Worm (Caenorhabditis elegans) whole organism, late embryonic: ENCODE data around the gene cyn-11.

Experiments used
- C38D4.7 ChIP-seq: fragments of 200-800 bp; sonication (Bioruptor generic); optimal IDR thresholded peaks from 2 replicates; lab custom pipeline; 2018; ENCODE audit warnings: mild to moderate bottlenecking, missing genetic modification characterization, moderate library complexity, missing compliant biosample characterization
- K09A11.1 ChIP-seq: sonication (generic microtip); optimal IDR thresholded peaks from 2 replicates; lab custom pipeline; 2017; ENCODE audit warnings: antibody characterized with exemption, mild to moderate bottlenecking, missing genetic modification characterization, missing compliant biosample characterization; ENCODE audit not compliant: insufficient read depth
- Y22D7AL.16 ChIP-seq: sonication (generic microtip); optimal IDR thresholded peaks from 2 replicates; lab custom pipeline; 2016; ENCODE audit warnings: missing genetic modification characterization, missing compliant biosample characterization
- ahr-1 ChIP-seq: sonication (generic microtip); optimal IDR thresholded peaks from 2 replicates; lab custom pipeline; 2016; ENCODE audit warnings: missing genetic modification characterization, missing compliant biosample characterization
- ceh-14 ChIP-seq: sonication (generic microtip); optimal IDR thresholded peaks from 2 replicates; lab custom pipeline; 2016; ENCODE audit warnings: missing genotype, missing genetic modification characterization, missing compliant biosample characterization
- ceh-18 ChIP-seq: sonication (generic microtip); optimal IDR thresholded peaks from 2 replicates; lab custom pipeline; 2016; ENCODE audit warnings: missing genetic modification characterization, missing compliant biosample characterization
- ceh-19 ChIP-seq: fragments of 200-800 bp; sonication (Bioruptor generic); optimal IDR thresholded peaks from 2 replicates; lab custom pipeline; 2018; ENCODE audit warnings: mild to moderate bottlenecking, missing genetic modification characterization, missing compliant biosample characterization
- ceh-2 ChIP-seq: sonication (generic microtip); optimal IDR thresholded peaks from 2 replicates; lab custom pipeline; 2016; ENCODE audit warnings: missing genotype, missing genetic modification characterization, missing compliant biosample characterization
- ceh-22 ChIP-seq: sonication (generic microtip); optimal IDR thresholded peaks from 2 replicates; lab custom pipeline; 2017; ENCODE audit warnings: missing biosample characterization, missing genetic modification characterization
- ceh-24 ChIP-seq: sonication (generic microtip); optimal IDR thresholded peaks from 2 replicates; lab custom pipeline; 2016; ENCODE audit warnings: mild to moderate bottlenecking, missing genetic modification characterization, missing compliant biosample characterization
- ceh-34 ChIP-seq: sonication (generic microtip); optimal IDR thresholded peaks from 2 replicates; lab custom pipeline; 2016; ENCODE audit warnings: mild to moderate bottlenecking, missing genetic modification characterization, missing compliant biosample characterization
- ceh-6 ChIP-seq: fragments of 200-800 bp; sonication (Bioruptor generic); optimal IDR thresholded peaks from 2 replicates; lab custom pipeline; 2018; ENCODE audit warnings: mild to moderate bottlenecking, missing genetic modification characterization, missing compliant biosample characterization
- ceh-9 ChIP-seq: sonication (generic microtip); optimal IDR thresholded peaks from 2 replicates; lab custom pipeline; 2016; ENCODE audit warnings: mild to moderate bottlenecking, missing genetic modification characterization, inconsistent platforms, missing compliant biosample characterization
- dve-1 ChIP-seq: sonication (generic microtip); optimal IDR thresholded peaks from 2 replicates; lab custom pipeline; 2017; ENCODE audit warnings: antibody characterized with exemption, mild to moderate bottlenecking, missing genetic modification characterization, missing compliant biosample characterization
- elt-2 ChIP-seq: sonication (generic microtip); optimal IDR thresholded peaks from 2 replicates; lab custom pipeline; 2016; ENCODE audit warnings: missing genetic modification reagents, missing genetic modification characterization, missing compliant biosample characterization
- elt-4 ChIP-seq: sonication (generic microtip); optimal IDR thresholded peaks from 2 replicates; lab custom pipeline; 2016; ENCODE audit warnings: missing genetic modification characterization, missing compliant biosample characterization
- eyg-1 ChIP-seq: sonication (generic microtip); optimal IDR thresholded peaks from 2 replicates; lab custom pipeline; 2016; ENCODE audit warnings: missing genotype, missing genetic modification characterization, missing compliant biosample characterization
- fkh-10 ChIP-seq: fragments of 150-350 bp; optimal IDR thresholded peaks from 2 replicates; lab custom pipeline; 2014; ENCODE audit warnings: missing biosample characterization, missing genetic modification reagents, missing genetic modification characterization
- fkh-6 ChIP-seq: sonication (generic microtip); optimal IDR thresholded peaks from 2 replicates; lab custom pipeline; 2016; ENCODE audit warnings: missing genetic modification characterization, missing compliant biosample characterization
- hlh-13 ChIP-seq: fragments of 200-800 bp; sonication (Bioruptor generic); optimal IDR thresholded peaks from 2 replicates; lab custom pipeline; 2018; ENCODE audit warnings: mild to moderate bottlenecking, missing genetic modification characterization, missing compliant biosample characterization
- hlh-30 ChIP-seq: sonication (generic microtip); optimal IDR thresholded peaks from 2 replicates; lab custom pipeline; 2017; ENCODE audit warnings: antibody characterized with exemption, missing genetic modification characterization, missing compliant biosample characterization; ENCODE audit not compliant: insufficient read depth
- hlh-6 ChIP-seq: sonication (generic microtip); optimal IDR thresholded peaks from 2 replicates; lab custom pipeline; 2016; ENCODE audit warnings: missing genotype, missing genetic modification characterization, missing compliant biosample characterization
- lin-11 ChIP-seq: fragments of 200-800 bp; sonication (Bioruptor generic); optimal IDR thresholded peaks from 2 replicates; lab custom pipeline; 2018; ENCODE audit warnings: mild to moderate bottlenecking, missing genetic modification characterization, missing compliant biosample characterization
- mec-3 ChIP-seq: sonication (generic microtip); optimal IDR thresholded peaks from 2 replicates; lab custom pipeline; 2016; ENCODE audit warnings: borderline replicate concordance, missing genetic modification characterization, missing compliant biosample characterization
- nfya-1 ChIP-seq: sonication (generic microtip); optimal IDR thresholded peaks from 2 replicates; lab custom pipeline; 2017; ENCODE audit warnings: missing genetic modification characterization, mild to moderate bottlenecking, missing compliant biosample characterization, antibody characterized with exemption, moderate library complexity
- npax-4 ChIP-seq: sonication (generic microtip); optimal IDR thresholded peaks from 2 replicates; lab custom pipeline; 2016; ENCODE audit warnings: missing genetic modification characterization, missing compliant biosample characterization
- pag-3 ChIP-seq: sonication (generic microtip); optimal IDR thresholded peaks from 2 replicates; lab custom pipeline; 2016; ENCODE audit warnings: missing compliant biosample characterization, missing genetic modification characterization, borderline replicate concordance
- pat-9 ChIP-seq: fragments of 200-800 bp; sonication (Bioruptor generic); optimal IDR thresholded peaks from 2 replicates; lab custom pipeline; 2018; ENCODE audit warnings: mild to moderate bottlenecking, missing genetic modification characterization, moderate library complexity, missing compliant biosample characterization
- pax-1 ChIP-seq: fragments of 150-350 bp; optimal IDR thresholded peaks from 2 replicates; lab custom pipeline; 2014; ENCODE audit warnings: missing biosample characterization, missing genetic modification characterization
- pha-2 ChIP-seq: sonication (generic microtip); optimal IDR thresholded peaks from 2 replicates; lab custom pipeline; 2017; ENCODE audit warnings: mild to moderate bottlenecking, missing genetic modification characterization, missing compliant biosample characterization
- pros-1 ChIP-seq: fragments of 150-350 bp; optimal IDR thresholded peaks from 2 replicates; lab custom pipeline; 2014; ENCODE audit warnings: missing biosample characterization, missing genetic modification reagents, missing genetic modification characterization
- ref-2 ChIP-seq: sonication (generic microtip); optimal IDR thresholded peaks from 2 replicates; lab custom pipeline; 2016; ENCODE audit warnings: missing genetic modification characterization, missing compliant biosample characterization
- rnt-1 ChIP-seq: sonication (generic microtip); optimal IDR thresholded peaks from 2 replicates; lab custom pipeline; 2016; ENCODE audit warnings: missing genetic modification characterization, missing compliant biosample characterization
- sdc-2 ChIP-seq: sonication (generic microtip); optimal IDR thresholded peaks from 2 replicates; lab custom pipeline; 2016; ENCODE audit warnings: missing genotype, missing genetic modification characterization, missing compliant biosample characterization
- sox-2 ChIP-seq: fragments of 200-800 bp; sonication (Bioruptor generic); IDR thresholded peaks from 2 replicates; pipeline ENCODE4 v1.3.6; 2022; ENCODE audit warnings: missing genetic modification reagents, missing genetic modification characterization, missing compliant biosample characterization
- tbx-2 ChIP-seq: sonication (generic microtip); optimal IDR thresholded peaks from 2 replicates; lab custom pipeline; 2016; ENCODE audit warnings: missing genetic modification characterization, missing compliant biosample characterization
- ttx-3 ChIP-seq: sonication (generic microtip); optimal IDR thresholded peaks from 2 replicates; lab custom pipeline; 2016; ENCODE audit warnings: missing genetic modification reagents, missing genetic modification characterization, missing compliant biosample characterization
- unc-3 ChIP-seq, 2 experiments: fragments of 200-800 bp in 1 of 2; sonication (Bioruptor generic) in 1 of 2; sonication (generic microtip) in 1 of 2; conservative IDR thresholded peaks in 1 of 2; optimal IDR thresholded peaks in 1 of 2; 2 replicates each; pipeline versions ENCODE4 v1.3.6 to Lab custom; 2016 to 2022; ENCODE audit warnings: missing compliant biosample characterization in 2 of 2, missing genetic modification characterization in 2 of 2, missing genetic modification reagents in 1 of 2
- unc-42 ChIP-seq: sonication (generic microtip); optimal IDR thresholded peaks from 2 replicates; lab custom pipeline; 2016; ENCODE audit warnings: missing genotype, missing genetic modification characterization, missing compliant biosample characterization
- unc-55 ChIP-seq: sonication (generic microtip); optimal IDR thresholded peaks from 2 replicates; lab custom pipeline; 2017; ENCODE audit warnings: missing biosample characterization, missing genetic modification reagents, missing genetic modification characterization
- zip-5 ChIP-seq: sonication (generic microtip); optimal IDR thresholded peaks from 2 replicates; lab custom pipeline; 2016; ENCODE audit warnings: missing genetic modification characterization, missing compliant biosample characterization
- ztf-16 ChIP-seq: sonication (generic microtip); optimal IDR thresholded peaks from 2 replicates; lab custom pipeline; 2017; ENCODE audit warnings: missing genetic modification characterization, missing compliant biosample characterization

Gene cyn-11

DNA sequence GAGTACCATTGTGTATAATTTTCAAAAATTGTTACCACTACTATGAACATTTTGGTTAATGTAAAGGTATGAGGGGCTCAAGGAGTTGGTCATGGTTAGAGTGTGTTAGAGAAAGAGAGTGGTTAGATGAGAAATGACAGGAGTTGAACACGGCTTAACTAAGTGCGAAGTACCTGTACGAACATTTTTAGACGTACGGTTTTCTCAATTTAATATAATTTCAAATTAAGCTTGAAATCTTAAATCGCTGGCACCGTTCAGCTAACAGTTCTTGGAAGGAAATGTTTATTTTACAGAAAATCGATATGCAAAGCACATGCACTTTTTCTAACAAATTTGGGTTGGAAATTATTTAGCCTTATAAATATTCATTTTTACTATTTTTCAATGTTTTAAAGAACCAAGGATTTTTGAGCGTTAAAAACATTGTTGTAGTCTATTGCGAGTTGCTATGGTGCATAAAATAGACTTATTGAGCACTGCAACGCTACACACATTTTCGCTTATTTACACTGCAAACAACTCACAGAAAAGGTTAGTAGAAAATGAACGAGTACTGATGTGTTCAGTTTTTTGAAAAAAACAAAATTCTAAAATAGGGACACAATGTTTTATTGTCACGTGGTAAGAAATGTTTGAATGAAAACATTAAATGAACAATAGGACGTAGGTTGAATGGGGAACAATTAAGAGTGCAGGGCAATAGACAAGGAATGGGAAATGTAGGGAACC is 14.3 kb downstream of the cyn-11 start, which contains the start of gene sphk-1:
Gene sphk-1 (minus strand): TSS at position 51 of the 732 bp plus-strand sequence.
- no peak for TF ChIP-seq unc-42
- no peak for TF ChIP-seq Y22D7AL.16 (tag; lab: Kevin White, UChicago)
- TF ChIP-seq hlh-30 (tag; lab: Kevin White, UChicago): peak; percentile 26
- peak; percentile 19; the same call in 1 of the 2 replicates for TF ChIP-seq sox-2 (GFP tag; lab: Robert Waterston, UW)
- TF ChIP-seq, all 69 proteins: peak for 2

DNA sequence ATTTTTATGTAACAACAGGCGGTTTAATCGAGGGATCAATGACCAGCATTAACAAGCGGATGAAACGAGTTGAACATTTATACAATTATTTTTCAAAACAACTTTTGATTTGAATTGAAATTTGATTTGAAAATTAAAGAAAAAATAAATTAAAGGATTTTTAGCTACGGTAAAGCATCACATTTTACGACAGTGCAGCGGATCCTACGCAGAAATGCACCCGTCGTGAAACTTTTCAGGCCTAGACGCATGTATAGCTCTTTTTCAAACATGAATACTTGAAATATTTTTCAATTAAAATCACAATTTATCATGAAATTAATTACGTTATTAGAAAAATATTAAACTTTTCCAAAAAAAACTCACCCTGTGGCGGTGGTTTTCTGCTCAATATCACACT is 15.0 kb downstream of the cyn-11 start:
- TF ChIP-seq ahr-1 (tag; lab: Kevin White, UChicago) (no peak), hlh-13 (GFP tag; lab: Kevin White, UChicago) (no peak), pha-2 (no peak), tbx-2 (tag; lab: Kevin White, UChicago) (no peak), fkh-10 (GFP tag; lab: Kevin White, UChicago) (no peak), ztf-16 (tag; lab: Kevin White, UChicago) (no peak), rnt-1 (tag; lab: Kevin White, UChicago) (no peak), dve-1 (no peak), unc-3 (GFP tag; conservative IDR thresholded peaks at IDR 0.05; lab: Robert Waterston, UW) (no peak), unc-3 (tag; optimal IDR thresholded peaks at IDR 0.05; lab: Kevin White, UChicago) (no peak), ceh-24 (tag; lab: Kevin White, UChicago) (no peak), K09A11.1 (no peak), pat-9 (tag; lab: Kevin White, UChicago) (no peak), eyg-1 (tag; lab: Kevin White, UChicago) (no peak), ceh-9 (tag; lab: Kevin White, UChicago) (no peak), ceh-22 (tag; lab: Kevin White, UChicago) (no peak), unc-42 (no peak), npax-4 (no peak), fkh-6 (tag; lab: Kevin White, UChicago) (no peak), hlh-6 (tag; lab: Kevin White, UChicago) (no peak), ceh-19 (GFP tag; lab: Kevin White, UChicago) (no peak)

DNA sequence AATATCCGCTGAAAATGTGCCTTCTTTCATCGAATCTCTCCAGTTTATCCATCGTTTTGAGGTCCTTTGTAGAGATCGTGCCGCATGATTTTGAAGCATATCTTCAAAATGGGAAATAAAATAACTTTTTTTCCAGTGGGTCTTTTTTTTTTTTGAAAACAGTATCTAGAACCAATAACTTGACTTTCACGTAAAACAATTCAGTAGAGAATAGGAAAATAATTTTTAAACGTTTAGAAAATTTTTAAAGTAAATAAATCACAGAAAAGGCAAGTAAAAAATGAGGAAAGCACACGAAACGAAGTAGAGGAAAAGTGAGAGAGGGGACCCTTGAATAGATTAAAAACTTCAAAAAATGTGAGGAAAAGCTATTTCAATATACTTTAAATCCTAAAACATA is 17.3 kb downstream of the cyn-11 start, which contains the start of gene chdh-1:
Gene chdh-1 (minus strand): TSS at position 101 of the 400 bp plus-strand sequence.
- no peak for TF ChIP-seq nfya-1 (tag; lab: Kevin White, UChicago)
- no peak for TF ChIP-seq ztf-16 (tag; lab: Kevin White, UChicago)
- no peak for TF ChIP-seq pros-1 (tag; lab: Kevin White, UChicago)
- no peak for TF ChIP-seq ceh-24 (tag; lab: Kevin White, UChicago)
- no peak for TF ChIP-seq npax-4
- TF ChIP-seq pax-1: no peak
- TF ChIP-seq fkh-10 (GFP tag; lab: Kevin White, UChicago): no peak
- no peak for TF ChIP-seq ceh-14 (tag; lab: Kevin White, UChicago)
- no peak for TF ChIP-seq ref-2
- no peak for TF ChIP-seq hlh-30 (tag; lab: Kevin White, UChicago)
- no peak for TF ChIP-seq hlh-13 (GFP tag; lab: Kevin White, UChicago)
- TF ChIP-seq mec-3: no peak
- no peak for TF ChIP-seq ceh-34 (tag; lab: Kevin White, UChicago)
- TF ChIP-seq eyg-1 (tag; lab: Kevin White, UChicago): no peak
- no peak for TF ChIP-seq ttx-3
- no peak for TF ChIP-seq unc-55 (GFP tag; lab: Kevin White, UChicago)
- no peak for TF ChIP-seq ceh-22 (tag; lab: Kevin White, UChicago)

DNA sequence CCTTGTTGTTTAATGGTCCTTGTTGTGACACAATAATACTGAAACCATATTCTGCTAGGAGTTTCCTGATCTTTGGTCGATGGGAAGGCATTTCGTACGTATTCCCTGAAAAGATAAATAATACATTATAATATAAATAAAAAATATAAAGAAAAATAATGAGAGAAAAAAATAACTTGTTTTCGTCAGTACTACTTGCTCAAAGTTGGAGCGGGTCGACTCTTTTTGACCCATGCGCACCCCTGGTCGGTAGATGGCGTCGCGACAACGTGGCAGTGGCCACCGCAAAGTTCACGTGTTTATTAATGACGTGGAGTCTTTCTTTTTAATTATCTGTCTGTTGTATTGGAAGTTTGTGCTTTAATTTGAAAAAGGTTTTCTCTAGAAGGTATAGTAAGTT is 20.3 kb downstream of the cyn-11 start, which contains the start of gene C34C6.10:
Gene C34C6.10 (minus strand): TSS at position 101 of the 400 bp plus-strand sequence.
- no peak for TF ChIP-seq nfya-1 (tag; lab: Kevin White, UChicago)
- no peak for TF ChIP-seq ceh-18 (tag; lab: Kevin White, UChicago)
- TF ChIP-seq pha-2: no peak
- no peak for TF ChIP-seq ceh-6 (GFP tag; lab: Kevin White, UChicago)
- TF ChIP-seq C38D4.7 (GFP tag; lab: Kevin White, UChicago): no peak
- TF ChIP-seq zip-5 (tag; lab: Kevin White, UChicago): no peak
- no peak for TF ChIP-seq hlh-6 (tag; lab: Kevin White, UChicago)
- no peak for TF ChIP-seq Y22D7AL.16 (tag; lab: Kevin White, UChicago)
- no peak for TF ChIP-seq pag-3 (tag; lab: Kevin White, UChicago)
- no peak for TF ChIP-seq hlh-30 (tag; lab: Kevin White, UChicago)
- no peak for TF ChIP-seq elt-4 (tag; lab: Kevin White, UChicago)
- TF ChIP-seq pat-9 (tag; lab: Kevin White, UChicago): no peak
- no peak for TF ChIP-seq lin-11 (tag; lab: Kevin White, UChicago)
- TF ChIP-seq sdc-2 (tag; lab: Kevin White, UChicago): no peak
- no peak for TF ChIP-seq elt-2
- no peak for TF ChIP-seq fkh-10 (GFP tag; lab: Kevin White, UChicago)
- no peak for TF ChIP-seq unc-55 (GFP tag; lab: Kevin White, UChicago)
- TF ChIP-seq K09A11.1: no peak
- TF ChIP-seq ceh-2 (tag; lab: Kevin White, UChicago): no peak
